Worm (Caenorhabditis elegans): Measurements from ENCODE around the gene rop-1.

ce11 chrV:10291848-10292247, 37.0 kb upstream of the rop-1 start:
- no peak for TF ChIP-seq ama-1 (optimal IDR thresholded peaks at IDR 0.05)
- no peak for TF ChIP-seq nhr-77 (tag; optimal IDR thresholded peaks at IDR 0.05)
- TF ChIP-seq nhr-90 (tag; optimal IDR thresholded peaks at IDR 0.05; ENCODE audit: poor library complexity): no peak
- TF ChIP-seq unc-62 (GFP tag; optimal IDR thresholded peaks at IDR 0.05): no peak
- no peak for TF ChIP-seq aly-2 (tag; optimal IDR thresholded peaks at IDR 0.05)
- TF ChIP-seq unc-130 (tag; optimal IDR thresholded peaks at IDR 0.05): no peak
- TF ChIP-seq lsy-2 (tag; optimal IDR thresholded peaks at IDR 0.05): no peak
- no peak for TF ChIP-seq ceh-82 (tag; optimal IDR thresholded peaks at IDR 0.05)
- TF ChIP-seq fos-1 (tag; optimal IDR thresholded peaks at IDR 0.05): no peak
- no peak for TF ChIP-seq skn-1 (tag; optimal IDR thresholded peaks at IDR 0.05)
- no peak for TF ChIP-seq rnt-1 (tag; optimal IDR thresholded peaks at IDR 0.05)
- no peak for TF ChIP-seq alr-1 (tag; optimal IDR thresholded peaks at IDR 0.05; ENCODE audit: borderline replicate concordance)
- no peak for TF ChIP-seq hpl-2 (GFP tag; optimal IDR thresholded peaks at IDR 0.05)
